Worm (Caenorhabditis elegans): Measurements from ENCODE around the gene srj-49.

- TF ChIP-seq ceh-83 (GFP tag; optimal IDR thresholded peaks at IDR 0.05) (no peak), ztf-11 (tag; optimal IDR thresholded peaks at IDR 0.05) (no peak), lin-13 (tag; optimal IDR thresholded peaks at IDR 0.05) (no peak), snpc-4 (tag; optimal IDR thresholded peaks at IDR 0.05) (no peak), elt-1 (tag; optimal IDR thresholded peaks at IDR 0.05; ENCODE audit: borderline replicate concordance, insufficient read depth) (no peak), unc-62 (GFP tag; optimal IDR thresholded peaks at IDR 0.05) (no peak), flh-1 (GFP tag; optimal IDR thresholded peaks at IDR 0.05) (no peak), nhr-12 (tag; optimal IDR thresholded peaks at IDR 0.05) (no peak), unc-120 (tag; optimal IDR thresholded peaks at IDR 0.05; ENCODE audit: poor library complexity, severe bottlenecking) (no peak)
Measured at ce11 chrV:2855473-2855872, 7.3 kb upstream of the srj-49 start, which contains the start of gene srj-57.
